Worm (Caenorhabditis elegans) whole organism, L4 larva: ENCODE measurements around the gene ttr-53.

Experiments used
- F44E2.7 ChIP-seq: fragments of 200-800 bp; sonication (Bioruptor generic); IDR thresholded peaks from 2 replicates; pipeline ENCODE4 v2.1.2; 2022; ENCODE audit warnings: missing genetic modification characterization, missing compliant biosample characterization
- F49E8.2 ChIP-seq: sonication (generic microtip); optimal IDR thresholded peaks from 2 replicates; lab custom pipeline; 2016; ENCODE audit warnings: missing compliant biosample characterization, mild to moderate bottlenecking, missing genetic modification characterization, borderline replicate concordance
- R02D3.7 ChIP-seq: fragments of 150-350 bp; sonication (generic microtip); optimal IDR thresholded peaks from 3 replicates; lab custom pipeline; 2014; ENCODE audit warnings: missing biosample characterization, missing genetic modification characterization
- T20F7.1 ChIP-seq: fragments of 200-800 bp; sonication (Bioruptor generic); optimal IDR thresholded peaks from 2 replicates; lab custom pipeline; 2018; ENCODE audit warnings: mild to moderate bottlenecking, missing genetic modification characterization, missing compliant biosample characterization
- Y105C5A.15 ChIP-seq: fragments of 200-800 bp; sonication (Bioruptor generic); IDR thresholded peaks from 2 replicates; pipeline ENCODE4 v1.3.6; 2022; ENCODE audit warnings: missing genetic modification characterization, missing compliant biosample characterization
- ZK337.2 ChIP-seq: fragments of 200-800 bp; sonication (Bioruptor generic); IDR thresholded peaks from 2 replicates; pipeline ENCODE4 v1.3.6; 2022; ENCODE audit warnings: missing genetic modification reagents, missing genetic modification characterization, missing compliant biosample characterization
- aha-1 ChIP-seq: fragments of 150-350 bp; peaks from one replicate; lab custom pipeline; 2014; ENCODE audit warnings: missing biosample characterization, missing genetic modification characterization
- aly-2 ChIP-seq: sonication (generic microtip); optimal IDR thresholded peaks from 2 replicates; lab custom pipeline; 2018; ENCODE audit warnings: missing biosample characterization, missing genetic modification characterization
- ceh-28 ChIP-seq: fragments of 150-350 bp; optimal IDR thresholded peaks from 2 replicates; lab custom pipeline; 2014; ENCODE audit warnings: missing biosample characterization, missing genetic modification reagents, missing genetic modification characterization
- ceh-62 ChIP-seq: sonication (generic microtip); optimal IDR thresholded peaks from 2 replicates; lab custom pipeline; 2017; ENCODE audit warnings: missing biosample characterization, missing genetic modification characterization
- ctbp-1 ChIP-seq: fragments of 200-800 bp; sonication (Bioruptor generic); IDR thresholded peaks from 2 replicates; pipeline ENCODE4 v1.3.6; 2022; ENCODE audit warnings: missing genetic modification reagents, missing genetic modification characterization, missing compliant biosample characterization
- daf-19 ChIP-seq: fragments of 200-800 bp; sonication (Bioruptor generic); conservative IDR thresholded peaks from 2 replicates; pipeline ENCODE4 v1.3.6; 2022; ENCODE audit warnings: missing genetic modification characterization, missing compliant biosample characterization
- dmd-6 ChIP-seq: fragments of 200-800 bp; sonication (Bioruptor generic); IDR thresholded peaks from 2 replicates; pipeline ENCODE4 v1.3.6; 2022; ENCODE audit warnings: missing genetic modification reagents, missing genetic modification characterization, missing compliant biosample characterization
- dmd-8 ChIP-seq: fragments of 200-800 bp; sonication (Bioruptor generic); IDR thresholded peaks from 2 replicates; pipeline ENCODE4 v1.3.6; 2022; ENCODE audit warnings: missing genetic modification characterization, missing compliant biosample characterization
- dmd-9 ChIP-seq: fragments of 200-800 bp; sonication (Bioruptor generic); IDR thresholded peaks from 2 replicates; pipeline ENCODE4 v1.3.6; 2022; ENCODE audit warnings: missing genetic modification reagents, missing genetic modification characterization, missing compliant biosample characterization
- duxl-1 ChIP-seq: sonication (generic microtip); optimal IDR thresholded peaks from 2 replicates; lab custom pipeline; 2016; ENCODE audit warnings: mild to moderate bottlenecking, missing genetic modification characterization, moderate library complexity, missing compliant biosample characterization; ENCODE audit not compliant: poor library complexity
- dve-1 ChIP-seq: sonication (generic microtip); optimal IDR thresholded peaks from 2 replicates; lab custom pipeline; 2017; ENCODE audit warnings: antibody characterized with exemption, mild to moderate bottlenecking, missing genetic modification characterization, missing compliant biosample characterization; ENCODE audit not compliant: insufficient read depth
- fkh-10 ChIP-seq: fragments of 150-350 bp; optimal IDR thresholded peaks from 2 replicates; lab custom pipeline; 2014; ENCODE audit warnings: missing biosample characterization, missing genetic modification reagents, missing genetic modification characterization
- fos-1 ChIP-seq: fragments of 150-350 bp; optimal IDR thresholded peaks from 2 replicates; lab custom pipeline; 2014; ENCODE audit warnings: missing biosample characterization, missing genetic modification characterization
- hlh-11 ChIP-seq: fragments of 200-800 bp; sonication (Bioruptor generic); optimal IDR thresholded peaks from 2 replicates; lab custom pipeline; 2018; ENCODE audit warnings: mild to moderate bottlenecking, missing genetic modification characterization, missing compliant biosample characterization
- jun-1 ChIP-seq: fragments of 150-350 bp; optimal IDR thresholded peaks from 2 replicates; lab custom pipeline; 2014; ENCODE audit warnings: missing biosample characterization, missing genetic modification reagents, missing genetic modification characterization
- mdt-29 ChIP-seq: fragments of 200-800 bp; sonication (Bioruptor generic); IDR thresholded peaks from 2 replicates; pipeline ENCODE4 v1.3.6; 2022; ENCODE audit warnings: missing genetic modification reagents, missing genetic modification characterization, missing compliant biosample characterization
- nhr-10 ChIP-seq: fragments of 150-350 bp; optimal IDR thresholded peaks from 2 replicates; lab custom pipeline; 2014; ENCODE audit warnings: missing biosample characterization, missing genetic modification characterization
- nhr-102 ChIP-seq: sonication (generic microtip); optimal IDR thresholded peaks from 2 replicates; lab custom pipeline; 2016; ENCODE audit warnings: mild to moderate bottlenecking, missing genetic modification characterization, moderate library complexity, missing compliant biosample characterization
- nhr-111 ChIP-seq: fragments of 200-800 bp; sonication (Bioruptor generic); optimal IDR thresholded peaks from 2 replicates; lab custom pipeline; 2018; ENCODE audit warnings: mild to moderate bottlenecking, missing genetic modification characterization, missing compliant biosample characterization
- pha-4 ChIP-seq, 2 experiments: fragments of 150-350 bp in 1 of 2; fragments of 200-800 bp in 1 of 2; sonication (Bioruptor generic) in 1 of 2; IDR thresholded peaks in 1 of 2; optimal IDR thresholded peaks in 1 of 2; 2 replicates each; pipeline versions ENCODE4 v1.3.6 to Lab custom; 2014 to 2022; ENCODE audit warnings: missing genetic modification characterization in 2 of 2, missing genetic modification reagents in 2 of 2, missing biosample characterization in 1 of 2, missing compliant biosample characterization in 1 of 2
- php-3 ChIP-seq: fragments of 200-800 bp; sonication (Bioruptor generic); IDR thresholded peaks from 2 replicates; pipeline ENCODE4 v1.3.6; 2022; ENCODE audit warnings: missing genetic modification reagents, missing genetic modification characterization, missing compliant biosample characterization
- rbr-2 ChIP-seq: sonication (generic microtip); optimal IDR thresholded peaks from 2 replicates; lab custom pipeline; 2016; ENCODE audit warnings: missing genotype, missing genetic modification characterization, missing compliant biosample characterization
- saeg-2 ChIP-seq: fragments of 200-800 bp; sonication (Bioruptor generic); IDR thresholded peaks from 2 replicates; pipeline ENCODE4 v1.3.6; 2022; ENCODE audit warnings: missing genetic modification reagents, missing genetic modification characterization, missing compliant biosample characterization
- set-16 ChIP-seq: fragments of 200-800 bp; sonication (Bioruptor generic); IDR thresholded peaks from 2 replicates; pipeline ENCODE4 v1.3.6; 2022; ENCODE audit warnings: missing genetic modification reagents, missing genetic modification characterization, missing compliant biosample characterization
- snpc-4 ChIP-seq: fragments of 150-350 bp; optimal IDR thresholded peaks from 2 replicates; lab custom pipeline; 2014; ENCODE audit warnings: missing biosample characterization, missing genetic modification characterization
- spr-3 ChIP-seq: fragments of 200-800 bp; sonication (Bioruptor generic); optimal IDR thresholded peaks from 2 replicates; lab custom pipeline; 2018; ENCODE audit warnings: mild to moderate bottlenecking, missing genetic modification characterization, missing compliant biosample characterization
- tag-97 ChIP-seq: fragments of 200-800 bp; sonication (Bioruptor generic); IDR thresholded peaks from 2 replicates; pipeline ENCODE4 v1.3.6; 2022; ENCODE audit warnings: missing genetic modification characterization, missing compliant biosample characterization
- unc-62 ChIP-seq, 3 experiments: fragments of 150-350 bp in 1 of 3; sonication (generic microtip); optimal IDR thresholded peaks in 2 of 3; peaks in 1 of 3; 1 replicate in 1 of 3; 2 replicates in 2 of 3; lab custom pipeline; 2014 to 2017; ENCODE audit warnings: missing biosample characterization in 3 of 3, missing genetic modification characterization in 3 of 3, missing genetic modification reagents in 3 of 3, missing genotype in 1 of 3

The ttr-53 gene

ce11 chrIV:10157489-10158088, at the start of gene ttr-53:
TSS of gene ttr-53 (plus strand) at chrIV:10158038.
- TF ChIP-seq aly-2 (tag; lab: Kevin White, UChicago) (no peak), aha-1 (tag; lab: Kevin White, UChicago) (peak; percentile 30), dmd-8 (no peak), dmd-6 (GFP tag; lab: Robert Waterston, UW) (0 out of 2 replicates have a peak, but pooled peaks have one; percentile 11)

- TF ChIP-seq php-3 (GFP tag; lab: Robert Waterston, UW) (no peak), tag-97 (GFP tag; lab: Robert Waterston, UW) (no peak), T20F7.1 (GFP tag; lab: Kevin White, UChicago) (no peak), ceh-62 (tag; lab: Kevin White, UChicago) (no peak), dmd-9 (GFP tag; lab: Robert Waterston, UW) (no peak), rbr-2 (no peak), Y105C5A.15 (GFP tag; lab: Robert Waterston, UW) (no peak), fos-1 (tag; lab: Kevin White, UChicago) (no peak), fkh-10 (no peak), F44E2.7 (no peak), snpc-4 (tag; lab: Kevin White, UChicago) (no peak), saeg-2 (GFP tag; lab: Robert Waterston, UW) (no peak), ZK337.2 (GFP tag; lab: Robert Waterston, UW) (no peak), mdt-29 (GFP tag; lab: Robert Waterston, UW) (no peak), dve-1 (tag; lab: Kevin White, UChicago) (no peak), nhr-10 (tag; lab: Kevin White, UChicago) (no peak), nhr-111 (no peak), ceh-28 (tag; lab: Kevin White, UChicago) (no peak)
These were observed 47.4 kb upstream of the ttr-53 start, which contains the start of gene egl-38 for ce11 chrIV:10110417-10110816. TSS of gene egl-38 (minus strand) at chrIV:10110517.

- TF ChIP-seq T20F7.1 (GFP tag; lab: Kevin White, UChicago) (no peak), F49E8.2 (tag; lab: Kevin White, UChicago) (no peak), spr-3 (peak; percentile 22), set-16 (GFP tag; lab: Robert Waterston, UW) (peak; percentile 94), ZK337.2 (GFP tag; lab: Robert Waterston, UW) (no peak), ctbp-1 (GFP tag; lab: Robert Waterston, UW) (no peak), daf-19 (GFP tag; lab: Robert Waterston, UW) (no peak), pha-4 (GFP tag; IDR thresholded peaks at IDR 0.05; lab: Robert Waterston, UW) (no peak), pha-4 (tag; optimal IDR thresholded peaks at IDR 0.05; lab: Kevin White, UChicago) (no peak), nhr-102 (tag; lab: Kevin White, UChicago) (no peak), dve-1 (tag; lab: Kevin White, UChicago) (no peak), dmd-9 (GFP tag; lab: Robert Waterston, UW) (no peak)
These were observed 47.0 kb upstream of the ttr-53 start for ce11 chrIV:10110870-10111269.

- TF ChIP-seq hlh-11 (tag; lab: Kevin White, UChicago) (no peak), jun-1 (tag; lab: Kevin White, UChicago) (no peak), unc-62 (GFP tag; optimal IDR thresholded peaks at IDR 0.05 in 1 of 2; lab: Kevin White, UChicago) (peak in 1 of 2 experiments; percentile 29), unc-62 (tag; optimal IDR thresholded peaks at IDR 0.05; lab: Kevin White, UChicago) (no peak), R02D3.7 (no peak), duxl-1 (tag; lab: Kevin White, UChicago) (no peak)
- TF ChIP-seq, all 104 proteins: peak for 1
These were observed 46.4 kb upstream of the ttr-53 start, which contains the start of gene spch-1 for ce11 chrIV:10111441-10111840. TSS of gene spch-1 (minus strand) at chrIV:10111541.
